Fruit fly (Drosophila melanogaster) whole organism, larva: ENCODE data around the gene CG6184.

ENCODE experiments used
- noc ChIP-seq: fragments of 200-800 bp; sonication (Bioruptor generic); optimal IDR thresholded peaks from 3 replicates; lab custom pipeline; 2019; ENCODE audit warnings: missing biosample characterization, mild to moderate bottlenecking, missing genetic modification characterization, moderate library complexity

The CG6184 gene

dm6 chr3R:19642092-19642892, 15.4 kb downstream of the CG6184 start, which contains the start of gene subdued:
Gene subdued, minus strand, starts transcription at chr3R:19642722.
- no peak for TF ChIP-seq noc (tag; lab: Kevin White, UChicago)

dm6 chr3R:19641498-19642065, 16.1 kb downstream of the CG6184 start:
- peak; percentile 90 for TF ChIP-seq noc (tag; lab: Kevin White, UChicago)

- no peak for TF ChIP-seq noc (tag; lab: Kevin White, UChicago)
Observed at dm6 chr3R:19641058-19641457, 16.6 kb downstream of the CG6184 start.

- no peak for TF ChIP-seq noc (tag; lab: Kevin White, UChicago)
Observed at dm6 chr3R:19638004-19638403, 19.7 kb downstream of the CG6184 start.

dm6 chr3R:19634649-19635048, 23.0 kb downstream of the CG6184 start, which contains the start of gene CG34138:
Gene CG34138, plus strand, starts transcription at chr3R:19634949.
- no peak for TF ChIP-seq noc (tag; lab: Kevin White, UChicago)

dm6 chr3R:19632685-19633116, 25.0 kb downstream of the CG6184 start, which contains the start of gene CG6231:
Gene CG6231, minus strand, starts transcription at chr3R:19632718.
- TF ChIP-seq noc (tag; lab: Kevin White, UChicago) = no peak

dm6 chr3R:19627792-19628522, 29.7 kb downstream of the CG6184 start:
- peak; percentile 52 for TF ChIP-seq noc (tag; lab: Kevin White, UChicago)

dm6 chr3R:19625300-19626230, 32.1 kb downstream of the CG6184 start:
- peak; percentile 19 for TF ChIP-seq noc (tag; lab: Kevin White, UChicago)

- no peak for TF ChIP-seq noc (tag; lab: Kevin White, UChicago)
Observed at dm6 chr3R:19624482-19624881, 33.2 kb downstream of the CG6184 start.

dm6 chr3R:19623606-19624005, 34.1 kb downstream of the CG6184 start:
- peak; percentile 6 for TF ChIP-seq noc (tag; lab: Kevin White, UChicago)

- TF ChIP-seq noc (tag; lab: Kevin White, UChicago) = peak; percentile 59
Observed at dm6 chr3R:19622005-19622404, 35.7 kb downstream of the CG6184 start.

dm6 chr3R:19620953-19621352, 36.7 kb downstream of the CG6184 start:
- TF ChIP-seq noc (tag; lab: Kevin White, UChicago) = no peak

dm6 chr3R:19619908-19620307, 37.8 kb downstream of the CG6184 start:
- TF ChIP-seq noc (tag; lab: Kevin White, UChicago) = no peak

dm6 chr3R:19612908-19613431, 44.7 kb downstream of the CG6184 start, which contains the start of gene CG16727:
Gene CG16727, plus strand, starts transcription at chr3R:19613381.
- TF ChIP-seq noc (tag; lab: Kevin White, UChicago) = peak; percentile 73

- no peak for TF ChIP-seq noc (tag; lab: Kevin White, UChicago)
Observed at dm6 chr3R:19609925-19610324, 47.7 kb downstream of the CG6184 start, which contains the start of gene CG17752. Gene CG17752, plus strand, starts transcription at chr3R:19610225.
